Worm (Caenorhabditis elegans) whole organism, late embryonic: ENCODE results near the gene W04E12.5.

ENCODE experiments used
- ceh-34 ChIP-seq: sonication (generic microtip); optimal IDR thresholded peaks from 2 replicates; lab custom pipeline; 2016; ENCODE audit warnings: mild to moderate bottlenecking, missing genetic modification characterization, missing compliant biosample characterization
- ceh-9 ChIP-seq: sonication (generic microtip); optimal IDR thresholded peaks from 2 replicates; lab custom pipeline; 2016; ENCODE audit warnings: mild to moderate bottlenecking, missing genetic modification characterization, inconsistent platforms, missing compliant biosample characterization

DNA sequence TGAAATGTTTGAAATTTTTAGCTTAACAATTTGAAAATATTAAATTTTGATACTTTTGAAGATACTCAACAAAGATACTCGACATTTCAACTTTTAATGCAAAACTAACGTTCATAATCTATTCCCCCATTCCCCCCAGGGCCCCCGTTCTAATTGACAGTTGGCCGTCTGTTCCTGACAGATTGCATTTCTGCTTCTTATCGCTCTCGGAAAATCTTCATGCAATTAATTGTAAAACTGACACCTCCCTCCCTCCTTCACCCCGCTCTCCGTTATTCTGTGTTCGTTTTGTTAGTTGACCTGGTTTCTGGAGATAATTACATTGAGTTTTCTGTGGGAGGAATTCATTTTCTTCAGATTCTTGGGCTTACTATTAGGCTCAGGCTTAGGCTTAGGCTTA is 28.0 kb upstream of the W04E12.5 start:
- TF ChIP-seq ceh-9 (tag; lab: Kevin White, UChicago) (no peak), ceh-34 (tag; lab: Kevin White, UChicago) (no peak)
